Fruit fly (Drosophila melanogaster): Measurements from ENCODE around the gene CG17350.

dm6 chr2L:19418017-19418416 lies 37.3 kb downstream of the CG17350 start, which contains the start of gene lectin-37Da:
- TF ChIP-seq lz (GFP tag; optimal IDR thresholded peaks at IDR 0.05), result no peak
- no peak for TF ChIP-seq CG10669 (GFP tag; optimal IDR thresholded peaks at IDR 0.05)
- no peak for TF ChIP-seq topi (GFP tag; optimal IDR thresholded peaks at IDR 0.05)
- TF ChIP-seq salr (GFP tag; optimal IDR thresholded peaks at IDR 0.05), result no peak
- TF ChIP-seq CG11902 (GFP tag; optimal IDR thresholded peaks at IDR 0.05), result no peak
- TF ChIP-seq CG31627 (GFP tag; optimal IDR thresholded peaks at IDR 0.05), result no peak
- no peak for TF ChIP-seq net (GFP tag; optimal IDR thresholded peaks at IDR 0.05)
- no peak for TF ChIP-seq esn (GFP tag; optimal IDR thresholded peaks at IDR 0.05)
- no peak for TF ChIP-seq Lpt (GFP tag; optimal IDR thresholded peaks at IDR 0.05)
- no peak for TF ChIP-seq vri (GFP tag; optimal IDR thresholded peaks at IDR 0.05)
- TF ChIP-seq CG16779 (tag; optimal IDR thresholded peaks at IDR 0.05), result no peak
- no peak for TF ChIP-seq Sox102F (GFP tag; optimal IDR thresholded peaks at IDR 0.05)

Measured in whole organism, prepupa.